Worm (Caenorhabditis elegans) whole organism, midembryonic: Measurements from ENCODE around the gene Y47C4A.1.
"Not testable (repeated sequence)": the region's sequence is repeated elsewhere in the genome, so short reads cannot be mapped to it uniquely, and the experiment has no call there.

Source experiments
- T22C8.4 ChIP-seq: fragments of 200-800 bp; sonication (Bioruptor generic); IDR thresholded peaks from 2 replicates; pipeline ENCODE4 v1.3.6; 2022; ENCODE audit warnings: missing genetic modification characterization, missing compliant biosample characterization
- flt-1 ChIP-seq: fragments of 200-800 bp; sonication (Bioruptor generic); IDR thresholded peaks from 2 replicates; pipeline ENCODE4 v1.3.6; 2022; ENCODE audit warnings: missing genetic modification characterization, missing compliant biosample characterization
- med-1 ChIP-seq: sonication (generic microtip); optimal IDR thresholded peaks from 2 replicates; lab custom pipeline; 2017; ENCODE audit warnings: missing genetic modification characterization, mild to moderate bottlenecking, missing compliant biosample characterization, antibody characterized with exemption, missing genetic modification reagents; ENCODE audit not compliant: insufficient read depth
- ztf-23 ChIP-seq: fragments of 200-800 bp; sonication (Bioruptor generic); IDR thresholded peaks from 2 replicates; pipeline ENCODE4 v1.3.6; 2022; ENCODE audit warnings: missing genetic modification reagents, missing genetic modification characterization, missing compliant biosample characterization
- ztf-29 ChIP-seq: fragments of 200-800 bp; sonication (Bioruptor generic); IDR thresholded peaks from 2 replicates; pipeline ENCODE4 v1.3.6; 2022; ENCODE audit warnings: missing genetic modification reagents, missing genetic modification characterization, missing compliant biosample characterization

Gene Y47C4A.1

DNA sequence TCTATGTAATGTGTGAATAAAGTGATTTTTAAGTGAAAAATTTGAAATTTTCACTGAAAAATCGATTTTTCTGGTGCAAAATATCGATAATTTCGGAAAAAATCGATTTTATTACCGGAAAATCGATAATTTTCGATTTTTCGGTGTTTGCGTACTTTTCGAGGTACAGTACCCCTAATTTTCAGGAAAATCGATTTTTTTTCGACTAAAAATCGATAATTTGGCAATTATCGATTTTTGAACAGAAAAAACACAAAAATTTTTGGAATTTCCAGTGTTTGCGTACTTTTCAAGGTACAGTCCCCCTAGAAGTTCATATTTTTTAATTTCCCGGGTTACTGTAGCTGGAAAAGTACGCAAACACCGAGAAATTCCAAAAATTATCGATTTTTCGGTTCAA, 14.5 kb downstream of the Y47C4A.1 start:
- TF ChIP-seq T22C8.4 (peak; percentile 80), ztf-23 (GFP tag; lab: Robert Waterston, UW) (no peak)

DNA sequence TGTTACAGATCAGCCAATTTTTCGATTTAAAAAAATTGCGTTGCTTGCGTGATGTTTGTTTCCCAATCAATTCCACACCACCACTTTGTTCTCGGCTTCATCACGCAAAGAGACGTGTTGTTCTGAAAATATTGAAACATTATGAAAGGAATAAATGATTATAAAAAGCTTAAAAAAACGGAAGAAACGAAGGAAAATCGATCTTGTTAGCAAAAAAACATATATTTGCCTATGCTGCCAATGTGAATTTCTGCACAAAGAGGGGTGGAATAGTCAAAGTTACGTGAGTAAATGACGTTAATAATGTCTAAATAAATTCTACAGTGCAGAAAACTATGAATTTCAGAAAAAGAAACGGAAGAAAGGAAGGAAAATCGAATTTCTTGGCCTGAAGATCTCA, 46.9 kb downstream of the Y47C4A.1 start, which contains the start of gene AC8.10:
AC8.10 (minus strand) TSS at position 101 of the 400 bp plus-strand sequence.
- not testable (repeated sequence) for TF ChIP-seq med-1; ztf-29 (GFP tag; lab: Robert Waterston, UW); flt-1 (GFP tag; lab: Robert Waterston, UW)
